Worm (Caenorhabditis elegans): Measurements from ENCODE around the gene Y77E11A.23.

ce11 chrIV:1389599-1389998, 40.6 kb downstream of the Y77E11A.23 start:
- TF ChIP-seq C34F6.9 (tag; optimal IDR thresholded peaks at IDR 0.05) = no peak
- TF ChIP-seq blmp-1 (tag; optimal IDR thresholded peaks at IDR 0.05; ENCODE audit: insufficient read depth) = no peak
- TF ChIP-seq elt-3 (tag; optimal IDR thresholded peaks at IDR 0.05) = no peak
- TF ChIP-seq ztf-1 (GFP tag; conservative IDR thresholded peaks at IDR 0.05) = no peak
- TF ChIP-seq egl-27 (tag; optimal IDR thresholded peaks at IDR 0.05) = no peak
- TF ChIP-seq unc-39 (tag; optimal IDR thresholded peaks at IDR 0.05) = no peak
- TF ChIP-seq ZK546.5 (tag; optimal IDR thresholded peaks at IDR 0.05) = no peak
- TF ChIP-seq nhr-6 (tag; optimal IDR thresholded peaks at IDR 0.05) = no peak
- TF ChIP-seq nhr-12 (tag; optimal IDR thresholded peaks at IDR 0.05) = no peak
